Worm (Caenorhabditis elegans) whole organism, young adult: ENCODE measurements around the gene cyp-33C3.

Experiments
- B0261.1 ChIP-seq: sonication (generic microtip); optimal IDR thresholded peaks from 2 replicates; lab custom pipeline; 2016; ENCODE audit warnings: mild to moderate bottlenecking, missing genetic modification characterization, moderate library complexity, missing compliant biosample characterization
- F22D6.2 ChIP-seq: sonication (generic microtip); optimal IDR thresholded peaks from 2 replicates; lab custom pipeline; 2016; ENCODE audit warnings: mild to moderate bottlenecking, missing genetic modification characterization, missing compliant biosample characterization
- F23B12.7 ChIP-seq: sonication (generic microtip); optimal IDR thresholded peaks from 2 replicates; lab custom pipeline; 2017; ENCODE audit warnings: missing genetic modification characterization, mild to moderate bottlenecking, missing compliant biosample characterization, antibody characterized with exemption, moderate library complexity; ENCODE audit not compliant: insufficient read depth
- F33H1.4 ChIP-seq: fragments of 200-800 bp; sonication (Bioruptor generic); IDR thresholded peaks from 2 replicates; pipeline ENCODE4 v1.3.6; 2022; ENCODE audit warnings: missing genetic modification reagents, missing genetic modification characterization, missing compliant biosample characterization
- F52B5.7 ChIP-seq: sonication (generic microtip); optimal IDR thresholded peaks from 2 replicates; lab custom pipeline; 2016; ENCODE audit warnings: mild to moderate bottlenecking, missing genetic modification characterization, missing compliant biosample characterization
- K12H6.12 ChIP-seq: fragments of 200-800 bp; sonication (Bioruptor generic); optimal IDR thresholded peaks from 2 replicates; lab custom pipeline; 2018; ENCODE audit warnings: mild to moderate bottlenecking, missing genetic modification characterization, missing compliant biosample characterization
- T26A5.8 ChIP-seq: sonication (generic microtip); optimal IDR thresholded peaks from 2 replicates; lab custom pipeline; 2016; ENCODE audit warnings: missing genetic modification characterization, missing compliant biosample characterization
- Y56A3A.18 ChIP-seq: fragments of 200-800 bp; sonication (Bioruptor generic); IDR thresholded peaks from 2 replicates; pipeline ENCODE4 v1.3.6; 2022; ENCODE audit warnings: missing genetic modification reagents, missing genetic modification characterization, missing compliant biosample characterization
- ZK185.1 ChIP-seq: sonication (generic microtip); optimal IDR thresholded peaks from 2 replicates; lab custom pipeline; 2016; ENCODE audit warnings: mild to moderate bottlenecking, missing genetic modification characterization, missing compliant biosample characterization; ENCODE audit not compliant: poor library complexity, severe bottlenecking
- attf-5 ChIP-seq: fragments of 200-800 bp; sonication (Bioruptor generic); optimal IDR thresholded peaks from 2 replicates; lab custom pipeline; 2018; ENCODE audit warnings: mild to moderate bottlenecking, missing genetic modification characterization, missing compliant biosample characterization
- cebp-1 ChIP-seq, 2 experiments: fragments of 200-800 bp in 1 of 2; sonication (Bioruptor generic) in 1 of 2; sonication (generic microtip) in 1 of 2; IDR thresholded peaks in 1 of 2; optimal IDR thresholded peaks in 1 of 2; 2 replicates each; pipeline versions ENCODE4 v1.3.6 to Lab custom; 2017 to 2022; ENCODE audit warnings: missing compliant biosample characterization in 2 of 2, missing genetic modification characterization in 2 of 2, mild to moderate bottlenecking in 1 of 2, missing genetic modification reagents in 1 of 2, moderate library complexity in 1 of 2
- ceh-100 ChIP-seq: fragments of 200-800 bp; sonication (Bioruptor generic); IDR thresholded peaks from 2 replicates; pipeline ENCODE4 v1.3.6; 2022; ENCODE audit warnings: missing genetic modification reagents, missing genetic modification characterization, missing compliant biosample characterization
- ceh-91 ChIP-seq: fragments of 200-800 bp; sonication (Bioruptor generic); IDR thresholded peaks from 2 replicates; pipeline ENCODE4 v1.3.6; 2022; ENCODE audit warnings: missing genetic modification reagents, missing genetic modification characterization, missing compliant biosample characterization
- die-1 ChIP-seq: sonication (generic microtip); optimal IDR thresholded peaks from 2 replicates; lab custom pipeline; 2016; ENCODE audit warnings: missing genotype, mild to moderate bottlenecking, missing genetic modification characterization, missing compliant biosample characterization
- efl-1 ChIP-seq: fragments of 150-350 bp; optimal IDR thresholded peaks from 2 replicates; lab custom pipeline; 2014; ENCODE audit warnings: missing biosample characterization, missing genetic modification reagents, missing genetic modification characterization
- egl-44 ChIP-seq: fragments of 200-800 bp; sonication (Bioruptor generic); IDR thresholded peaks from 2 replicates; pipeline ENCODE4 v1.3.6; 2022; ENCODE audit warnings: missing genetic modification reagents, missing genetic modification characterization, missing compliant biosample characterization
- hlh-12 ChIP-seq: sonication (generic microtip); optimal IDR thresholded peaks from 2 replicates; lab custom pipeline; 2016; ENCODE audit warnings: missing genetic modification characterization, missing compliant biosample characterization
- hlh-26 ChIP-seq: fragments of 200-800 bp; sonication (Bioruptor generic); conservative IDR thresholded peaks from 2 replicates; pipeline ENCODE4 v1.3.6; 2022; ENCODE audit warnings: missing genetic modification reagents, missing genetic modification characterization, missing compliant biosample characterization
- hmg-1.2 ChIP-seq: fragments of 200-800 bp; sonication (Bioruptor generic); IDR thresholded peaks from 2 replicates; pipeline ENCODE4 v1.3.6; 2022; ENCODE audit warnings: missing genetic modification reagents, missing genetic modification characterization, missing compliant biosample characterization
- lin-26 ChIP-seq: fragments of 200-800 bp; sonication (Bioruptor generic); IDR thresholded peaks from 2 replicates; pipeline ENCODE4 v1.3.6; 2022; ENCODE audit warnings: missing genetic modification reagents, missing genetic modification characterization, missing compliant biosample characterization
- lin-35 ChIP-seq, 3 experiments: fragments of 150-350 bp in 2 of 3; sonication (generic microtip) in 1 of 3; optimal IDR thresholded peaks; 2 replicates each; lab custom pipeline; 2014 to 2018; ENCODE audit warnings: missing biosample characterization in 3 of 3, missing genetic modification characterization in 3 of 3, missing genetic modification reagents in 3 of 3
- lin-40 ChIP-seq: sonication (generic microtip); optimal IDR thresholded peaks from 2 replicates; lab custom pipeline; 2016; ENCODE audit warnings: missing genetic modification characterization, mild to moderate bottlenecking, missing compliant biosample characterization, missing genotype, missing genetic modification reagents
- madf-10 ChIP-seq: sonication (generic microtip); optimal IDR thresholded peaks from 2 replicates; lab custom pipeline; 2016; ENCODE audit warnings: mild to moderate bottlenecking, missing genetic modification characterization, missing compliant biosample characterization
- madf-3 ChIP-seq: fragments of 200-800 bp; sonication (Bioruptor generic); IDR thresholded peaks from 2 replicates; pipeline ENCODE4 v1.3.6; 2022; ENCODE audit warnings: missing genetic modification reagents, missing genetic modification characterization, missing compliant biosample characterization
- madf-8 ChIP-seq: fragments of 200-800 bp; sonication (Bioruptor generic); conservative IDR thresholded peaks from 2 replicates; pipeline ENCODE4 v1.3.6; 2022; ENCODE audit warnings: missing genetic modification reagents, missing genetic modification characterization, missing compliant biosample characterization
- mcd-1 ChIP-seq: fragments of 200-800 bp; sonication (Bioruptor generic); IDR thresholded peaks from 2 replicates; pipeline ENCODE4 v1.3.6; 2022; ENCODE audit warnings: missing genetic modification reagents, missing genetic modification characterization, missing compliant biosample characterization
- mel-28 ChIP-seq: sonication (generic microtip); optimal IDR thresholded peaks from 2 replicates; lab custom pipeline; 2016; ENCODE audit warnings: borderline replicate concordance, mild to moderate bottlenecking, missing genetic modification characterization, missing compliant biosample characterization
- nhr-179 ChIP-seq: sonication (generic microtip); optimal IDR thresholded peaks from 2 replicates; lab custom pipeline; 2016; ENCODE audit warnings: mild to moderate bottlenecking, missing genetic modification characterization, missing compliant biosample characterization
- nhr-80 ChIP-seq: sonication (generic microtip); optimal IDR thresholded peaks from 2 replicates; lab custom pipeline; 2016; ENCODE audit warnings: missing genetic modification characterization, missing compliant biosample characterization
- pbrm-1 ChIP-seq: fragments of 200-800 bp; sonication (Bioruptor generic); IDR thresholded peaks from 2 replicates; pipeline ENCODE4 v1.3.6; 2022; ENCODE audit warnings: missing genetic modification reagents, missing genetic modification characterization, missing compliant biosample characterization
- pha-4 ChIP-seq: fragments of 150-350 bp; sonication (generic microtip); optimal IDR thresholded peaks from 2 replicates; lab custom pipeline; 2014; ENCODE audit warnings: missing biosample characterization, missing genetic modification reagents, missing genetic modification characterization
- rec-8 ChIP-seq, 2 experiments: sonication (generic microtip); optimal IDR thresholded peaks; 2 replicates each; lab custom pipeline; 2016; ENCODE audit warnings: mild to moderate bottlenecking in 2 of 2, missing genetic modification characterization in 2 of 2, missing genetic modification reagents in 2 of 2, missing genotype in 2 of 2, missing biosample characterization in 1 of 2, missing compliant biosample characterization in 1 of 2, moderate library complexity in 1 of 2
- sptf-2 ChIP-seq: fragments of 200-800 bp; sonication (Bioruptor generic); optimal IDR thresholded peaks from 2 replicates; lab custom pipeline; 2018; ENCODE audit warnings: mild to moderate bottlenecking, missing genetic modification characterization, missing compliant biosample characterization
- tlf-1 ChIP-seq: fragments of 200-800 bp; sonication (Bioruptor generic); optimal IDR thresholded peaks from 2 replicates; lab custom pipeline; 2018; ENCODE audit warnings: mild to moderate bottlenecking, missing genetic modification characterization, missing compliant biosample characterization
- unc-62 ChIP-seq: fragments of 150-350 bp; optimal IDR thresholded peaks from 2 replicates; lab custom pipeline; 2014; ENCODE audit warnings: missing biosample characterization, missing genetic modification reagents, missing genetic modification characterization
- zfh-2 ChIP-seq: fragments of 200-800 bp; sonication (Bioruptor generic); conservative IDR thresholded peaks from 2 replicates; pipeline ENCODE4 v1.3.6; 2022; ENCODE audit warnings: missing genetic modification reagents, missing genetic modification characterization, missing compliant biosample characterization
- ztf-22 ChIP-seq: fragments of 200-800 bp; sonication (Bioruptor generic); optimal IDR thresholded peaks from 2 replicates; lab custom pipeline; 2018; ENCODE audit warnings: mild to moderate bottlenecking, missing genetic modification characterization, moderate library complexity, missing compliant biosample characterization
- ztf-28 ChIP-seq: fragments of 200-800 bp; sonication (Bioruptor generic); IDR thresholded peaks from 2 replicates; pipeline ENCODE4 v1.3.6; 2022; ENCODE audit warnings: missing genetic modification reagents, missing genetic modification characterization, missing compliant biosample characterization

cyp-33C3 gene

ce11 chrV:2230912-2231311 is 11.7 kb upstream of the cyp-33C3 start, which contains the start of gene nhr-134:
TSS of gene nhr-134 (plus strand) at chrV:2231223.
- no peak for TF ChIP-seq hlh-12 (tag; lab: Kevin White, UChicago)
- peak; percentile 34 for TF ChIP-seq attf-5 (GFP tag; lab: Kevin White, UChicago)
- TF ChIP-seq hlh-26 (GFP tag; lab: Robert Waterston, UW), result no peak
- TF ChIP-seq unc-62 (GFP tag; lab: Kevin White, UChicago), result no peak
- no peak for TF ChIP-seq cebp-1 (GFP tag; IDR thresholded peaks at IDR 0.05; lab: Robert Waterston, UW)
- peak; percentile 25 for TF ChIP-seq cebp-1 (tag; optimal IDR thresholded peaks at IDR 0.05; lab: Kevin White, UChicago)
- no peak for TF ChIP-seq ztf-28
- no peak for TF ChIP-seq lin-40 (tag; lab: Kevin White, UChicago)
- TF ChIP-seq pha-4, result no peak
- no peak for TF ChIP-seq madf-3
- no peak for TF ChIP-seq lin-35 (GFP tag; optimal IDR thresholded peaks at IDR 0.05; lab: Kevin White, UChicago)
- TF ChIP-seq egl-44 (GFP tag; lab: Robert Waterston, UW), result no peak
- no peak for TF ChIP-seq mel-28 (tag; lab: Kevin White, UChicago)
- TF ChIP-seq madf-8 (GFP tag; lab: Robert Waterston, UW), result no peak
- no peak for TF ChIP-seq B0261.1
- no peak for TF ChIP-seq pbrm-1 (GFP tag; lab: Robert Waterston, UW)
- TF ChIP-seq Y56A3A.18 (GFP tag; lab: Robert Waterston, UW), result no peak
- no peak for TF ChIP-seq die-1 (tag; lab: Kevin White, UChicago)
- TF ChIP-seq ceh-100, result no peak
- no peak for TF ChIP-seq madf-10
- no peak for TF ChIP-seq F33H1.4 (GFP tag; lab: Robert Waterston, UW)
- peak; percentile 4 for TF ChIP-seq nhr-80 (tag; lab: Kevin White, UChicago)
- no peak for TF ChIP-seq zfh-2 (GFP tag; lab: Robert Waterston, UW)
- TF ChIP-seq F23B12.7 (tag; lab: Kevin White, UChicago), result no peak
- peak; percentile 52; the same call in 1 of the 2 replicates for TF ChIP-seq hmg-1.2 (GFP tag; lab: Robert Waterston, UW)
- TF ChIP-seq ceh-91 (GFP tag; lab: Robert Waterston, UW), result no peak
- no peak for TF ChIP-seq F52B5.7 (tag; lab: Kevin White, UChicago)
- TF ChIP-seq, all 124 proteins: peak for 4

- TF ChIP-seq tlf-1 (GFP tag; lab: Kevin White, UChicago) (no peak), lin-26 (GFP tag; lab: Robert Waterston, UW) (no peak), ZK185.1 (no peak), K12H6.12 (tag; lab: Kevin White, UChicago) (no peak), efl-1 (no peak), T26A5.8 (tag; lab: Kevin White, UChicago) (no peak), madf-8 (GFP tag; lab: Robert Waterston, UW) (no peak), mcd-1 (GFP tag; lab: Robert Waterston, UW) (no peak), rec-8 (tag; optimal IDR thresholded peaks at IDR 0.05; lab: Kevin White, UChicago) (no peak)
These were observed 9.4 kb upstream of the cyp-33C3 start, which contains the start of gene nhr-96 for ce11 chrV:2233177-2233576. TSS of gene nhr-96 (plus strand) at chrV:2233477.

- peak; percentile 71; the same call in 1 of the 2 replicates for TF ChIP-seq hmg-1.2 (GFP tag; lab: Robert Waterston, UW)
- TF ChIP-seq nhr-179 (tag; lab: Kevin White, UChicago), result no peak
- no peak for TF ChIP-seq sptf-2 (GFP tag; lab: Kevin White, UChicago)
- TF ChIP-seq cebp-1 (GFP tag; IDR thresholded peaks at IDR 0.05; lab: Robert Waterston, UW), result 0 out of 2 replicates have a peak, but pooled peaks have one; percentile 27
- TF ChIP-seq cebp-1 (tag; optimal IDR thresholded peaks at IDR 0.05; lab: Kevin White, UChicago), result peak; percentile 55
- TF ChIP-seq ztf-22 (GFP tag; lab: Kevin White, UChicago), result no peak
- TF ChIP-seq nhr-80 (tag; lab: Kevin White, UChicago), result peak; percentile 33
- TF ChIP-seq F22D6.2 (tag; lab: Kevin White, UChicago), result no peak
- no peak for TF ChIP-seq rec-8 (tag; optimal IDR thresholded peaks at IDR 0.05; lab: Kevin White, UChicago)
- TF ChIP-seq, all 124 proteins: peak for 3
These were observed 6.7 kb upstream of the cyp-33C3 start, which contains the start of gene cyp-33C4 for ce11 chrV:2235848-2236247. TSS of gene cyp-33C4 (plus strand) at chrV:2236140.
